Fruit fly (Drosophila melanogaster) whole organism, embryonic: ENCODE measurements around the gene CG14636.

Experiments used
- Bgb ChIP-seq: fragments of 200-800 bp; sonication (Bioruptor generic); IDR thresholded peaks from 2 replicates; pipeline ENCODE4 v1.3.6; 2022; ENCODE audit warnings: missing biosample characterization, missing genetic modification characterization; ENCODE audit not compliant: partially characterized antibody
- CG10147 ChIP-seq: fragments of 200-800 bp; sonication (Bioruptor generic); optimal IDR thresholded peaks from 2 replicates; lab custom pipeline; 2019; ENCODE audit warnings: missing biosample characterization, mild to moderate bottlenecking, missing genetic modification characterization, moderate library complexity
- CG1024 ChIP-seq: fragments of 200-800 bp; sonication (Bioruptor generic); IDR thresholded peaks from 2 replicates; pipeline ENCODE4 v1.3.6; 2022; ENCODE audit warnings: missing biosample characterization, missing genetic modification characterization
- CG10543 ChIP-seq: fragments of 200-800 bp; sonication (Bioruptor generic); optimal IDR thresholded peaks from 3 replicates; lab custom pipeline; 2017; ENCODE audit warnings: missing biosample characterization, mild to moderate bottlenecking, missing genetic modification characterization, moderate library complexity
- CG10565 ChIP-seq: fragments of 200-800 bp; sonication (Bioruptor generic); optimal IDR thresholded peaks from 3 replicates; lab custom pipeline; 2016; ENCODE audit warnings: missing biosample characterization, mild to moderate bottlenecking, missing genetic modification characterization
- CG13624 ChIP-seq: fragments of 200-800 bp; sonication (Bioruptor generic); optimal IDR thresholded peaks from 2 replicates; lab custom pipeline; 2016; ENCODE audit warnings: missing biosample characterization, missing genetic modification characterization
- CG1603 ChIP-seq: fragments of 200-800 bp; sonication (Bioruptor generic); optimal IDR thresholded peaks from 2 replicates; lab custom pipeline; 2019; ENCODE audit warnings: missing biosample characterization, mild to moderate bottlenecking, missing genetic modification characterization, moderate library complexity
- CG18599 ChIP-seq: fragments of 200-800 bp; sonication (Bioruptor generic); optimal IDR thresholded peaks from 3 replicates; lab custom pipeline; 2017; ENCODE audit warnings: missing biosample characterization, missing genetic modification characterization, mild to moderate bottlenecking, moderate library complexity, missing genetic modification reagents
- CG34376 ChIP-seq: fragments of 200-800 bp; sonication (Bioruptor generic); optimal IDR thresholded peaks from 2 replicates; lab custom pipeline; 2018; ENCODE audit warnings: missing biosample characterization, mild to moderate bottlenecking, missing genetic modification characterization
- CG4617 ChIP-seq: fragments of 200-800 bp; sonication (Bioruptor generic); optimal IDR thresholded peaks from 3 replicates; lab custom pipeline; 2016; ENCODE audit warnings: missing biosample characterization, missing genetic modification characterization, borderline replicate concordance
- CG8290 ChIP-seq, 3 experiments: fragments of 200-800 bp; sonication (Bioruptor generic); optimal IDR thresholded peaks; 2 replicates each; lab custom pipeline; 2016 to 2019; ENCODE audit warnings: missing biosample characterization in 3 of 3, missing genetic modification characterization in 3 of 3, mild to moderate bottlenecking in 2 of 3, moderate library complexity in 1 of 3
- CG8944 ChIP-seq: fragments of 200-800 bp; sonication (Bioruptor generic); optimal IDR thresholded peaks from 3 replicates; lab custom pipeline; 2016; ENCODE audit warnings: missing biosample characterization, missing genetic modification characterization
- D ChIP-seq, 2 experiments: fragments of 200-800 bp in 1 of 2; fragments of >200 bp in 1 of 2; sonication (Bioruptor generic) in 1 of 2; optimal IDR thresholded peaks; 2 replicates in 1 of 2; 3 replicates in 1 of 2; lab custom pipeline; 2017; ENCODE audit warnings: mild to moderate bottlenecking in 1 of 2, missing biosample characterization in 1 of 2, missing genetic modification characterization in 1 of 2, missing genetic modification reagents in 1 of 2
- Deaf1 ChIP-seq: fragments of 200-800 bp; optimal IDR thresholded peaks from 3 replicates; lab custom pipeline; 2019; ENCODE audit warnings: missing biosample characterization, mild to moderate bottlenecking, missing genetic modification characterization, moderate library complexity
- Dll ChIP-seq: fragments of 200-800 bp; sonication (Bioruptor generic); IDR thresholded peaks from 4 replicates; pipeline ENCODE4 v1.3.6; 2022; ENCODE audit warnings: missing biosample characterization, missing genetic modification characterization; ENCODE audit not compliant: partially characterized antibody
- E2f2 ChIP-seq: fragments of 200-800 bp; sonication (Bioruptor generic); IDR thresholded peaks from 2 replicates; pipeline ENCODE4 v1.3.6; 2022; ENCODE audit warnings: missing biosample characterization, missing genetic modification characterization
- Ets97D ChIP-seq: fragments of 200-800 bp; sonication (Bioruptor generic); optimal IDR thresholded peaks from 3 replicates; lab custom pipeline; 2016; ENCODE audit warnings: missing biosample characterization, missing genetic modification characterization
- HLH4C ChIP-seq: fragments of 200-800 bp; sonication (Bioruptor generic); IDR thresholded peaks from 3 replicates; pipeline ENCODE4 v1.3.6; 2022; ENCODE audit warnings: missing biosample characterization, missing genetic modification characterization; ENCODE audit not compliant: partially characterized antibody
- Hr39 ChIP-seq: fragments of >200 bp; optimal IDR thresholded peaks from 2 replicates; lab custom pipeline; 2017
- MBD-R2 ChIP-seq: fragments of 200-800 bp; sonication (Bioruptor generic); IDR thresholded peaks from 2 replicates; pipeline ENCODE4 v1.3.6; 2022; ENCODE audit warnings: missing biosample characterization, missing genetic modification characterization
- MESR4 ChIP-seq: fragments of 200-800 bp; sonication (Bioruptor generic); optimal IDR thresholded peaks from 2 replicates; lab custom pipeline; 2018; ENCODE audit warnings: missing biosample characterization, mild to moderate bottlenecking, missing genetic modification characterization, moderate library complexity
- Med ChIP-seq: fragments of 200-800 bp; sonication (Bioruptor generic); peaks from one replicate; lab custom pipeline; 2016; ENCODE audit warnings: missing biosample characterization, missing genetic modification characterization, mild to moderate bottlenecking, inconsistent platforms, moderate library complexity
- Pdp1 ChIP-seq, 2 experiments: fragments of 200-800 bp; sonication (Bioruptor generic); optimal IDR thresholded peaks; 3 replicates each; lab custom pipeline; 2016; ENCODE audit warnings: missing biosample characterization in 2 of 2, missing genetic modification characterization in 2 of 2, mild to moderate bottlenecking in 1 of 2, moderate library complexity in 1 of 2
- Xrp1 ChIP-seq: fragments of 200-800 bp; sonication (Bioruptor generic); IDR thresholded peaks from 2 replicates; pipeline ENCODE4 v1.3.6; 2022; ENCODE audit warnings: missing biosample characterization, missing genetic modification characterization
- YL-1 ChIP-seq: fragments of 200-800 bp; sonication (Bioruptor generic); optimal IDR thresholded peaks from 3 replicates; lab custom pipeline; 2017; ENCODE audit warnings: missing biosample characterization, mild to moderate bottlenecking, missing genetic modification characterization
- amos ChIP-seq: fragments of 200-800 bp; sonication (Bioruptor generic); IDR thresholded peaks from 2 replicates; pipeline ENCODE4 v1.3.6; 2022; ENCODE audit warnings: missing biosample characterization, missing genetic modification characterization; ENCODE audit not compliant: partially characterized antibody
- caup ChIP-seq: fragments of 200-800 bp; sonication (Bioruptor generic); optimal IDR thresholded peaks from 3 replicates; lab custom pipeline; 2017; ENCODE audit warnings: missing biosample characterization, mild to moderate bottlenecking, missing genetic modification characterization, moderate library complexity; ENCODE audit not compliant: severe bottlenecking
- chinmo ChIP-seq: fragments of 200-800 bp; sonication (Bioruptor generic); IDR thresholded peaks from 4 replicates; pipeline ENCODE4 v1.3.6; 2022; ENCODE audit warnings: missing biosample characterization, missing genetic modification characterization; ENCODE audit not compliant: partially characterized antibody
- en ChIP-seq: fragments of 200-800 bp; sonication (Bioruptor generic); optimal IDR thresholded peaks from 2 replicates; lab custom pipeline; 2016; ENCODE audit warnings: missing biosample characterization, missing genetic modification characterization
- hb ChIP-seq: fragments of 200-800 bp; sonication (Bioruptor generic); IDR thresholded peaks from 3 replicates; pipeline ENCODE4 v1.3.6; 2022; ENCODE audit warnings: missing biosample characterization, missing genetic modification characterization; ENCODE audit not compliant: partially characterized antibody
- lov ChIP-seq, 2 experiments: fragments of 200-800 bp in 1 of 2; fragments of >200 bp in 1 of 2; sonication (Bioruptor generic) in 1 of 2; IDR thresholded peaks in 1 of 2; optimal IDR thresholded peaks in 1 of 2; 2 replicates in 1 of 2; 3 replicates in 1 of 2; pipeline versions ENCODE4 v1.3.6 to Lab custom; 2017 to 2022; ENCODE audit warnings: missing biosample characterization in 1 of 2, missing genetic modification characterization in 1 of 2
- onecut ChIP-seq: fragments of 200-800 bp; sonication (Bioruptor generic); IDR thresholded peaks from 2 replicates; pipeline ENCODE4 v1.3.6; 2022; ENCODE audit warnings: missing biosample characterization, missing genetic modification characterization
- p53 ChIP-seq: fragments of 200-800 bp; sonication (Bioruptor generic); optimal IDR thresholded peaks from 2 replicates; lab custom pipeline; 2016; ENCODE audit warnings: missing biosample characterization, missing genetic modification characterization
- pzg ChIP-seq: fragments of 200-800 bp; sonication (Bioruptor generic); optimal IDR thresholded peaks from 3 replicates; lab custom pipeline; 2018; ENCODE audit warnings: missing biosample characterization, mild to moderate bottlenecking, missing genetic modification characterization, moderate library complexity
- sug ChIP-seq: fragments of 200-800 bp; optimal IDR thresholded peaks from 2 replicates; lab custom pipeline; 2019; ENCODE audit warnings: missing biosample characterization, mild to moderate bottlenecking, missing genetic modification characterization, moderate library complexity
- vfl ChIP-seq: fragments of 200-800 bp; sonication (Bioruptor generic); optimal IDR thresholded peaks from 2 replicates; lab custom pipeline; 2016; ENCODE audit warnings: missing biosample characterization, missing genetic modification characterization
- zf30C ChIP-seq: fragments of 200-800 bp; sonication (Bioruptor generic); optimal IDR thresholded peaks from 3 replicates; lab custom pipeline; 2018; ENCODE audit warnings: missing biosample characterization, mild to moderate bottlenecking, missing genetic modification characterization

CG14636 gene

DNA sequence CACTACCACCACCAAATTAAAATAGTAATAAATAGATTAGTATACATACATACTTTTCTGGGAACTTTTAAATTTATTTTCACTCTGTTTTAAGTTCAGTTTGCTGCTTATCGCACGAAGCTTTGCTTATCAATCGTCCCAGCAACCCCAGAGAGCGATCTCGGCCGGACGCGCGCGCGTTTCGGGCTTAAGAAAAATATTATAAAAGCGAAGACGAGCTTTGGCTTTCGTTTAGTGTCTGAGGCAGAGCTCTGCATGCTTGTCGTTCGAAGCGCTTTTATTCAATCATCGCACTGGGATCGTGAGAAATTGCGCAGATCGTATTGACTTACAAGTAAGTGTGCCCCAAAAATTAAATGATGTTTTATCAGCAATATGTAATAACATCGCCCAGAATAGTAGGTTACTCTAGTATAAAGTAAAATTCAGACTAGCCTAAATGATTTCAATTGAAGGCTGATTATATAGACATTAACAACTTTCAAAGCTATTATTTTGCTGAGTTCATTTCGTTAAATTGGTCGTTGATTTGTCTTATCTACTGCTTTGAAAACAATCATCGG lies 20.0 kb upstream of the CG14636 start, which contains the start of gene Gel:
Gene Gel (plus strand): TSS at position 227 of the 563 bp plus-strand sequence.
- TF ChIP-seq chinmo (GFP tag; lab: Robert Waterston, UW) (0 out of 4 replicates have a peak, but pooled peaks have one; percentile 28), CG13624 (GFP tag; lab: Kevin White, UChicago) (peak; percentile 7), CG10147 (GFP tag; lab: Kevin White, UChicago) (no peak), Deaf1 (tag; lab: Kevin White, UChicago) (peak; percentile 65), vfl (GFP tag; lab: Kevin White, UChicago) (no peak), CG1024 (no peak), Xrp1 (GFP tag; lab: Robert Waterston, UW) (no peak), Ets97D (GFP tag; lab: Kevin White, UChicago) (no peak), lov (optimal IDR thresholded peaks at IDR 0.05; lab: Kevin White, UChicago) (no peak), lov (GFP tag; IDR thresholded peaks at IDR 0.05; lab: Robert Waterston, UW) (no peak), onecut (GFP tag; lab: Robert Waterston, UW) (no peak), CG10543 (GFP tag; lab: Kevin White, UChicago) (peak; percentile 3), CG34376 (GFP tag; lab: Kevin White, UChicago) (peak; percentile 88), Pdp1 (GFP tag; optimal IDR thresholded peaks at IDR 0.05; lab: Kevin White, UChicago) (peak in 1 of 2 experiments; percentile 48), Hr39 (lab: Kevin White, UChicago) (peak; percentile 90), sug (tag; lab: Kevin White, UChicago) (peak; percentile 46), Bgb (GFP tag; lab: Robert Waterston, UW) (0 out of 2 replicates have a peak, but pooled peaks have one; percentile 18), CG8290 (GFP tag; optimal IDR thresholded peaks at IDR 0.05; lab: Kevin White, UChicago) (no peak), CG8290 (tag; optimal IDR thresholded peaks at IDR 0.05; lab: Kevin White, UChicago) (no peak), Med (GFP tag; lab: Kevin White, UChicago) (peak; percentile 38)

- TF ChIP-seq zf30C (GFP tag; lab: Kevin White, UChicago) (no peak), CG18599 (GFP tag; lab: Kevin White, UChicago) (no peak), p53 (GFP tag; lab: Kevin White, UChicago) (no peak), Dll (GFP tag; lab: Robert Waterston, UW) (0 out of 4 replicates have a peak, but pooled peaks have one; percentile 14), CG10565 (GFP tag; lab: Kevin White, UChicago) (no peak), CG1603 (peak; percentile 31), en (GFP tag; lab: Kevin White, UChicago) (no peak), MBD-R2 (GFP tag; lab: Robert Waterston, UW) (0 out of 2 replicates have a peak, but pooled peaks have one; percentile 33), CG8944 (GFP tag; lab: Kevin White, UChicago) (no peak), HLH4C (GFP tag; lab: Robert Waterston, UW) (0 out of 3 replicates have a peak, but pooled peaks have one; percentile 14), hb (0 out of 3 replicates have a peak, but pooled peaks have one; percentile 12), E2f2 (GFP tag; lab: Robert Waterston, UW) (0 out of 2 replicates have a peak, but pooled peaks have one; percentile 12), MESR4 (GFP tag; lab: Kevin White, UChicago) (peak; percentile 60), CG4617 (GFP tag; lab: Kevin White, UChicago) (peak; percentile 60), caup (no peak), pzg (peak; percentile 28), D (optimal IDR thresholded peaks at IDR 0.05; lab: Kevin White, UChicago) (peak; percentile 74), D (GFP tag; optimal IDR thresholded peaks at IDR 0.05; lab: Kevin White, UChicago) (no peak), YL-1 (GFP tag; lab: Kevin White, UChicago) (peak; percentile 28), amos (GFP tag; lab: Robert Waterston, UW) (0 out of 2 replicates have a peak, but pooled peaks have one; percentile 30), Med (GFP tag; lab: Kevin White, UChicago) (peak; percentile 15)
Measured at dm6 chr3R:4233018-4233385, 17.9 kb upstream of the CG14636 start, which contains the start of gene abs. TSS of gene abs (plus strand) at chr3R:4233047.
